Fruit fly (Drosophila melanogaster) whole organism, wandering third instar larva: ENCODE results near the gene CG31689.
A peak's percentile ranks its signal among the peaks of the same experiment; 100 is the strongest.

Experiments
- Abd-B ChIP-seq: fragments of >200 bp; optimal IDR thresholded peaks from 2 replicates; lab custom pipeline; 2017; ENCODE audit warnings: missing biosample characterization, missing genetic modification characterization
- Dfd ChIP-seq: fragments of >200 bp; optimal IDR thresholded peaks from 2 replicates; lab custom pipeline; 2017; ENCODE audit warnings: missing biosample characterization, missing genetic modification characterization
- dmrt93B ChIP-seq: fragments of 200-800 bp; sonication (Bioruptor generic); optimal IDR thresholded peaks from 2 replicates; lab custom pipeline; 2018; ENCODE audit warnings: missing biosample characterization, mild to moderate bottlenecking, missing genetic modification characterization
- dsf ChIP-seq: sonication (Bioruptor generic); optimal IDR thresholded peaks from 2 replicates; lab custom pipeline; 2016; ENCODE audit warnings: missing biosample characterization, missing genetic modification characterization, borderline replicate concordance
- fru ChIP-seq: fragments of 200-800 bp; sonication (Bioruptor generic); optimal IDR thresholded peaks from 3 replicates; lab custom pipeline; 2016; ENCODE audit warnings: missing biosample characterization, mild to moderate bottlenecking, missing genetic modification characterization
- lola ChIP-seq: fragments of >200 bp; optimal IDR thresholded peaks from 2 replicates; lab custom pipeline; 2017; ENCODE audit warnings: missing biosample characterization, missing genetic modification characterization
- psq ChIP-seq: fragments of 200-800 bp; sonication (Bioruptor generic); optimal IDR thresholded peaks from 3 replicates; lab custom pipeline; 2017; ENCODE audit warnings: missing biosample characterization, mild to moderate bottlenecking, missing genetic modification characterization, moderate library complexity
- sv ChIP-seq: fragments of 200-800 bp; sonication (Bioruptor generic); optimal IDR thresholded peaks from 3 replicates; lab custom pipeline; 2016; ENCODE audit warnings: missing biosample characterization, missing genetic modification characterization
- tai ChIP-seq: sonication (Bioruptor generic); optimal IDR thresholded peaks from 2 replicates; lab custom pipeline; 2016; ENCODE audit warnings: missing biosample characterization, missing genetic modification characterization
- woc ChIP-seq: sonication (Bioruptor generic); optimal IDR thresholded peaks from 2 replicates; lab custom pipeline; 2016; ENCODE audit warnings: missing biosample characterization, mild to moderate bottlenecking, missing genetic modification characterization

- no peak for TF ChIP-seq tai (GFP tag; lab: Kevin White, UChicago)
- no peak for TF ChIP-seq dmrt93B (GFP tag; lab: Kevin White, UChicago)
- TF ChIP-seq lola = no peak
- no peak for TF ChIP-seq sv (GFP tag; lab: Kevin White, UChicago)
- TF ChIP-seq psq (GFP tag; lab: Kevin White, UChicago) = peak; percentile 23
- no peak for TF ChIP-seq woc (GFP tag; lab: Kevin White, UChicago)
- no peak for TF ChIP-seq fru (GFP tag; lab: Kevin White, UChicago)
- TF ChIP-seq Abd-B (GFP tag; lab: Kevin White, UChicago) = no peak
- no peak for TF ChIP-seq dsf
- no peak for TF ChIP-seq Dfd (GFP tag; lab: Kevin White, UChicago)
These were observed 14.4 kb downstream of the CG31689 start, which contains the start of gene Hrs for dm6 chr2L:2739820-2740230.
